Fruit fly (Drosophila melanogaster): ENCODE results near the gene CG8012.

dm6 chr3L:8221835-8222234 lies 6.8 kb downstream of the CG8012 start, which contains the start of gene CG13678:
- TF ChIP-seq pan (optimal IDR thresholded peaks at IDR 0.05), result no peak
- no peak for TF ChIP-seq Dll (optimal IDR thresholded peaks at IDR 0.05)
- TF ChIP-seq EcR (GFP tag; optimal IDR thresholded peaks at IDR 0.05), result no peak

Measured in whole organism.